Fruit fly (Drosophila melanogaster) whole organism, prepupa: Measurements from ENCODE around the gene Oat.

Source experiments
- Blimp-1 ChIP-seq: fragments of 200-800 bp; sonication (Bioruptor generic); optimal IDR thresholded peaks from 3 replicates; lab custom pipeline; 2017; ENCODE audit warnings: missing biosample characterization, missing genetic modification characterization, mild to moderate bottlenecking, moderate library complexity, missing genetic modification reagents
- CG10631 ChIP-seq: fragments of 200-800 bp; sonication (Bioruptor generic); optimal IDR thresholded peaks from 2 replicates; lab custom pipeline; 2016; ENCODE audit warnings: missing biosample characterization, missing genetic modification characterization
- CG10669 ChIP-seq: fragments of 200-800 bp; sonication (Bioruptor generic); optimal IDR thresholded peaks from 3 replicates; lab custom pipeline; 2018; ENCODE audit warnings: missing biosample characterization, mild to moderate bottlenecking, missing genetic modification characterization, moderate library complexity
- CG11294 ChIP-seq: fragments of 200-800 bp; sonication (Bioruptor generic); IDR thresholded peaks from 2 replicates; pipeline ENCODE4 v1.3.6; 2022; ENCODE audit warnings: missing biosample characterization, missing genetic modification characterization
- CG11762 ChIP-seq: fragments of 200-800 bp; sonication (Bioruptor generic); optimal IDR thresholded peaks from 3 replicates; lab custom pipeline; 2016; ENCODE audit warnings: missing biosample characterization, missing genetic modification characterization; ENCODE audit not compliant: insufficient read depth
- CG11902 ChIP-seq: fragments of 200-800 bp; sonication (Bioruptor generic); optimal IDR thresholded peaks from 3 replicates; lab custom pipeline; 2016; ENCODE audit warnings: missing biosample characterization, missing genetic modification characterization
- CG15336 ChIP-seq: fragments of 200-800 bp; sonication (Bioruptor generic); IDR thresholded peaks from 2 replicates; pipeline ENCODE4 v1.3.6; 2022; ENCODE audit warnings: missing biosample characterization, missing genetic modification characterization
- CG1621 ChIP-seq: fragments of 200-800 bp; sonication (Bioruptor generic); optimal IDR thresholded peaks from 3 replicates; lab custom pipeline; 2018; ENCODE audit warnings: missing biosample characterization, mild to moderate bottlenecking, missing genetic modification characterization
- CG16779 ChIP-seq: fragments of 200-800 bp; sonication (Bioruptor generic); optimal IDR thresholded peaks from 3 replicates; lab custom pipeline; 2017; ENCODE audit warnings: missing biosample characterization, mild to moderate bottlenecking, missing genetic modification characterization
- CG3032 ChIP-seq: fragments of 200-800 bp; optimal IDR thresholded peaks from 2 replicates; lab custom pipeline; 2019; ENCODE audit warnings: missing biosample characterization, mild to moderate bottlenecking, missing genetic modification characterization, moderate library complexity
- CG34406 ChIP-seq: fragments of 200-800 bp; sonication (Bioruptor generic); optimal IDR thresholded peaks from 3 replicates; lab custom pipeline; 2016; ENCODE audit warnings: missing biosample characterization, missing genetic modification characterization
- CG3919 ChIP-seq: fragments of 200-800 bp; sonication (Bioruptor generic); optimal IDR thresholded peaks from 3 replicates; lab custom pipeline; 2016; ENCODE audit warnings: missing biosample characterization, missing genetic modification characterization
- CG4318 ChIP-seq: fragments of 200-800 bp; sonication (Bioruptor generic); optimal IDR thresholded peaks from 3 replicates; lab custom pipeline; 2017; ENCODE audit warnings: missing biosample characterization, mild to moderate bottlenecking, missing genetic modification characterization
- CG6163 ChIP-seq: fragments of 200-800 bp; sonication (Bioruptor generic); IDR thresholded peaks from 3 replicates; pipeline ENCODE4 v1.3.6; 2022; ENCODE audit warnings: missing biosample characterization, missing genetic modification characterization
- CG6276 ChIP-seq: fragments of 200-800 bp; sonication (Bioruptor generic); optimal IDR thresholded peaks from 2 replicates; lab custom pipeline; 2017; ENCODE audit warnings: missing biosample characterization, mild to moderate bottlenecking, missing genetic modification characterization
- CG6854 ChIP-seq: fragments of 200-800 bp; sonication (Bioruptor generic); optimal IDR thresholded peaks from 2 replicates; lab custom pipeline; 2017; ENCODE audit warnings: missing biosample characterization, mild to moderate bottlenecking, missing genetic modification characterization
- CG8119 ChIP-seq: fragments of 200-800 bp; sonication (Bioruptor generic); IDR thresholded peaks from 3 replicates; pipeline ENCODE4 v1.3.6; 2022; ENCODE audit warnings: missing biosample characterization, missing genetic modification characterization
- CG8319 ChIP-seq: fragments of 200-800 bp; sonication (Bioruptor generic); optimal IDR thresholded peaks from 3 replicates; lab custom pipeline; 2016; ENCODE audit warnings: missing biosample characterization, missing genetic modification characterization
- CG8632 ChIP-seq: fragments of 200-800 bp; sonication (Bioruptor generic); optimal IDR thresholded peaks from 3 replicates; lab custom pipeline; 2016; ENCODE audit warnings: missing biosample characterization, missing genetic modification characterization
- CG9139 ChIP-seq: fragments of 200-800 bp; sonication (Bioruptor generic); optimal IDR thresholded peaks from 3 replicates; lab custom pipeline; 2017; ENCODE audit warnings: missing biosample characterization, mild to moderate bottlenecking, missing genetic modification characterization
- Eip75B ChIP-seq: fragments of 200-800 bp; sonication (Bioruptor generic); optimal IDR thresholded peaks from 3 replicates; lab custom pipeline; 2016; ENCODE audit warnings: missing biosample characterization, missing genetic modification characterization
- Eip78C ChIP-seq: fragments of 200-800 bp; sonication (Bioruptor generic); peaks from one replicate; lab custom pipeline; 2016; ENCODE audit warnings: missing biosample characterization, missing genetic modification characterization
- Eip93F ChIP-seq: fragments of 200-800 bp; sonication (Bioruptor generic); optimal IDR thresholded peaks from 2 replicates; lab custom pipeline; 2016; ENCODE audit warnings: missing biosample characterization, mild to moderate bottlenecking, missing genetic modification characterization
- Ets21C ChIP-seq: fragments of 200-800 bp; sonication (Bioruptor generic); optimal IDR thresholded peaks from 3 replicates; lab custom pipeline; 2016; ENCODE audit warnings: missing biosample characterization, missing genetic modification characterization
- Hr38 ChIP-seq: sonication (Bioruptor generic); optimal IDR thresholded peaks from 2 replicates; lab custom pipeline; 2016; ENCODE audit warnings: missing biosample characterization, missing genetic modification characterization
- Hr39 ChIP-seq: fragments of 200-800 bp; sonication (Bioruptor generic); optimal IDR thresholded peaks from 2 replicates; lab custom pipeline; 2016; ENCODE audit warnings: missing biosample characterization, missing genetic modification characterization
- Hr4 ChIP-seq: fragments of 200-800 bp; sonication (Bioruptor generic); optimal IDR thresholded peaks from 3 replicates; lab custom pipeline; 2016; ENCODE audit warnings: missing biosample characterization, missing genetic modification characterization
- Lpt ChIP-seq: fragments of 200-800 bp; sonication (Bioruptor generic); optimal IDR thresholded peaks from 3 replicates; lab custom pipeline; 2016; ENCODE audit warnings: missing biosample characterization, missing genetic modification characterization
- Met ChIP-seq: fragments of 200-800 bp; sonication (Bioruptor generic); optimal IDR thresholded peaks from 3 replicates; lab custom pipeline; 2016; ENCODE audit warnings: missing biosample characterization, missing genetic modification characterization
- Smox ChIP-seq: fragments of 200-800 bp; sonication (Bioruptor generic); optimal IDR thresholded peaks from 3 replicates; lab custom pipeline; 2016; ENCODE audit warnings: missing biosample characterization, missing genetic modification characterization
- Sox102F ChIP-seq: fragments of 200-800 bp; sonication (Bioruptor generic); optimal IDR thresholded peaks from 2 replicates; lab custom pipeline; 2016; ENCODE audit warnings: missing biosample characterization, mild to moderate bottlenecking, missing genetic modification characterization
- Sox15 ChIP-seq: fragments of 200-800 bp; sonication (Bioruptor generic); optimal IDR thresholded peaks from 3 replicates; lab custom pipeline; 2016; ENCODE audit warnings: missing biosample characterization, missing genetic modification characterization
- achi ChIP-seq: fragments of 200-800 bp; sonication (Bioruptor generic); optimal IDR thresholded peaks from 3 replicates; lab custom pipeline; 2016; ENCODE audit warnings: missing biosample characterization, missing genetic modification characterization
- cyc ChIP-seq: fragments of 200-800 bp; sonication (Bioruptor generic); optimal IDR thresholded peaks from 3 replicates; lab custom pipeline; 2016; ENCODE audit warnings: missing biosample characterization, missing genetic modification characterization
- dac ChIP-seq: fragments of 200-800 bp; sonication (Bioruptor generic); optimal IDR thresholded peaks from 2 replicates; lab custom pipeline; 2017; ENCODE audit warnings: missing biosample characterization, mild to moderate bottlenecking, missing genetic modification characterization
- dsx ChIP-seq: fragments of 200-800 bp; optimal IDR thresholded peaks from 3 replicates; lab custom pipeline; 2019; ENCODE audit warnings: missing biosample characterization, mild to moderate bottlenecking, missing genetic modification characterization, moderate library complexity; ENCODE audit not compliant: poor library complexity, severe bottlenecking
- eg ChIP-seq: fragments of 200-800 bp; sonication (Bioruptor generic); IDR thresholded peaks from 3 replicates; pipeline ENCODE4 v1.3.6; 2022; ENCODE audit warnings: missing biosample characterization, missing genetic modification characterization
- esn ChIP-seq: fragments of 200-800 bp; sonication (Bioruptor generic); optimal IDR thresholded peaks from 2 replicates; lab custom pipeline; 2016; ENCODE audit warnings: missing biosample characterization, mild to moderate bottlenecking, missing genetic modification characterization, moderate library complexity
- fd59A ChIP-seq: fragments of 200-800 bp; sonication (Bioruptor generic); optimal IDR thresholded peaks from 2 replicates; lab custom pipeline; 2017; ENCODE audit warnings: missing biosample characterization, mild to moderate bottlenecking, missing genetic modification characterization, missing genetic modification reagents
- fd85E ChIP-seq: fragments of 200-800 bp; sonication (Bioruptor generic); optimal IDR thresholded peaks from 3 replicates; lab custom pipeline; 2016; ENCODE audit warnings: missing biosample characterization, missing genetic modification characterization
- lz ChIP-seq: fragments of 200-800 bp; sonication (Bioruptor generic); optimal IDR thresholded peaks from 3 replicates; lab custom pipeline; 2016; ENCODE audit warnings: missing biosample characterization, missing genetic modification characterization
- net ChIP-seq: fragments of 200-800 bp; sonication (Bioruptor generic); optimal IDR thresholded peaks from 3 replicates; lab custom pipeline; 2016; ENCODE audit warnings: missing biosample characterization, missing genetic modification characterization
- pdm3 ChIP-seq: fragments of 200-800 bp; sonication (Bioruptor generic); optimal IDR thresholded peaks from 3 replicates; lab custom pipeline; 2016; ENCODE audit warnings: missing biosample characterization, missing genetic modification characterization
- salr ChIP-seq, 2 experiments: fragments of 200-800 bp; sonication (Bioruptor generic); optimal IDR thresholded peaks; 3 replicates each; lab custom pipeline; 2016 to 2018; ENCODE audit warnings: missing biosample characterization in 2 of 2, missing genetic modification characterization in 2 of 2, mild to moderate bottlenecking in 1 of 2
- spab ChIP-seq: fragments of 200-800 bp; sonication (Bioruptor generic); optimal IDR thresholded peaks from 2 replicates; lab custom pipeline; 2017; ENCODE audit warnings: missing biosample characterization, mild to moderate bottlenecking, missing genetic modification characterization, missing genetic modification reagents
- ss ChIP-seq, 2 experiments: fragments of 200-800 bp; sonication (Bioruptor generic); optimal IDR thresholded peaks; 2 replicates in 1 of 2; 3 replicates in 1 of 2; lab custom pipeline; 2017 to 2018; ENCODE audit warnings: mild to moderate bottlenecking in 2 of 2, missing biosample characterization in 2 of 2, missing genetic modification characterization in 2 of 2, moderate library complexity in 1 of 2
- svp ChIP-seq: fragments of 200-800 bp; sonication (Bioruptor generic); peaks from one replicate; lab custom pipeline; 2016; ENCODE audit warnings: missing biosample characterization, missing genetic modification characterization
- topi ChIP-seq: fragments of 200-800 bp; sonication (Bioruptor generic); optimal IDR thresholded peaks from 3 replicates; lab custom pipeline; 2016; ENCODE audit warnings: missing biosample characterization, missing genetic modification characterization

Oat gene

dm6 chr3L:19682902-19683301 is 33.3 kb upstream of the Oat start:
- no peak for TF ChIP-seq Smox (GFP tag; lab: Kevin White, UChicago)
- no peak for TF ChIP-seq CG11294 (GFP tag; lab: Robert Waterston, UW)
- TF ChIP-seq fd59A, result no peak
- no peak for TF ChIP-seq CG1621 (tag; lab: Kevin White, UChicago)
- TF ChIP-seq svp (GFP tag; lab: Kevin White, UChicago), result no peak
- TF ChIP-seq pdm3 (GFP tag; lab: Kevin White, UChicago), result no peak
- no peak for TF ChIP-seq Met (GFP tag; lab: Kevin White, UChicago)
- no peak for TF ChIP-seq Hr39
- no peak for TF ChIP-seq lz
- no peak for TF ChIP-seq Sox15 (GFP tag; lab: Kevin White, UChicago)
- no peak for TF ChIP-seq fd85E (GFP tag; lab: Kevin White, UChicago)
- TF ChIP-seq CG4318 (GFP tag; lab: Kevin White, UChicago), result no peak
- no peak for TF ChIP-seq salr (GFP tag; optimal IDR thresholded peaks at IDR 0.05; lab: Kevin White, UChicago)
- TF ChIP-seq eg (GFP tag; lab: Robert Waterston, UW), result no peak
- no peak for TF ChIP-seq CG15336 (GFP tag; lab: Robert Waterston, UW)

dm6 chr3L:19676050-19676449 is 26.4 kb upstream of the Oat start:
- TF ChIP-seq CG10631 (GFP tag; lab: Kevin White, UChicago) (peak; percentile 39), CG8119 (GFP tag; lab: Robert Waterston, UW) (peak; percentile 48; the same call in 1 of the 3 replicates), CG9139 (peak; percentile 13), pdm3 (GFP tag; lab: Kevin White, UChicago) (peak; percentile 16), achi (peak; percentile 37), fd85E (GFP tag; lab: Kevin White, UChicago) (no peak), dsx (no peak), spab (peak; percentile 35), CG10669 (peak; percentile 32), Blimp-1 (GFP tag; lab: Kevin White, UChicago) (no peak), salr (GFP tag; optimal IDR thresholded peaks at IDR 0.05; lab: Kevin White, UChicago) (no peak), cyc (GFP tag; lab: Kevin White, UChicago) (peak; percentile 42), Ets21C (no peak), Eip78C (GFP tag; lab: Kevin White, UChicago) (peak; percentile 82), CG3919 (peak; percentile 38), Hr4 (GFP tag; lab: Kevin White, UChicago) (no peak), CG8319 (no peak), fd59A (peak; percentile 13), dac (GFP tag; lab: Kevin White, UChicago) (peak; percentile 7), CG11762 (GFP tag; lab: Kevin White, UChicago) (peak; percentile 19), CG6163 (GFP tag; lab: Robert Waterston, UW) (no peak), Hr39 (peak; percentile 37), esn (peak; percentile 50), CG16779 (tag; lab: Kevin White, UChicago) (no peak), Eip93F (GFP tag; lab: Kevin White, UChicago) (no peak), lz (peak; percentile 52), Hr38 (GFP tag; lab: Kevin White, UChicago) (no peak), Eip75B (GFP tag; lab: Kevin White, UChicago) (peak; percentile 55), CG34406 (GFP tag; lab: Kevin White, UChicago) (peak; percentile 40), net (GFP tag; lab: Kevin White, UChicago) (no peak), CG6276 (GFP tag; lab: Kevin White, UChicago) (peak; percentile 1), CG4318 (GFP tag; lab: Kevin White, UChicago) (peak; percentile 5), eg (GFP tag; lab: Robert Waterston, UW) (no peak), Smox (GFP tag; lab: Kevin White, UChicago) (no peak), CG11294 (GFP tag; lab: Robert Waterston, UW) (no peak), CG3032 (tag; lab: Kevin White, UChicago) (peak; percentile 19), CG8632 (GFP tag; lab: Kevin White, UChicago) (no peak), Met (GFP tag; lab: Kevin White, UChicago) (peak; percentile 52), Lpt (GFP tag; lab: Kevin White, UChicago) (no peak), CG1621 (tag; lab: Kevin White, UChicago) (no peak), CG6854 (GFP tag; lab: Kevin White, UChicago) (no peak), Sox102F (peak; percentile 15), topi (GFP tag; lab: Kevin White, UChicago) (peak; percentile 56), ss (GFP tag; optimal IDR thresholded peaks at IDR 0.05; lab: Kevin White, UChicago) (peak in 1 of 2 experiments; percentile 38), CG11902 (GFP tag; lab: Kevin White, UChicago) (peak; percentile 15), Sox15 (GFP tag; lab: Kevin White, UChicago) (no peak)
